Worm (Caenorhabditis elegans): ENCODE measurements around the gene exos-9.

exos-9 gene

DNA sequence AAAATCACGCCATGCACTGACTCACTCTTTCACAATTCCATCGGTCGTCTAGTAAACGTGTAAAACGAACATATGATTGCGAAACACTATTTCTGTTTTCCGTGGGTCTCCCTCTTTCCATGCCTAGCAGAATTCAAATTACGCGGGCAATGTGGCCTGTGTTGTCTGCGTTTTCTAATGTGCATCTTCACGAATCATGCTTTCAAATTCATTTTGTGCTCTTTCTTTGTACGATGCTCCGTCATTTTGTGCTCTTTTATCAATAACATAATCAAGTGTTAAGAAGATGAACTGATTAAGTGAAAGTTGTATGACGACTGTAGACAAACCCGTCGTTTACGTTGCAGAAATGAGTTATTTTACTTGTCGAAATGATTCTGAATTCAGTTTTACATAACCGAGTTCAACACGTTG is 32.0 kb downstream of the exos-9 start (continued):
- TF ChIP-seq nhr-102 (tag; optimal IDR thresholded peaks at IDR 0.05) (peak; percentile 77), Y75B8A.6 (GFP tag; IDR thresholded peaks at IDR 0.05) (no peak), rbr-2 (tag; optimal IDR thresholded peaks at IDR 0.05) (peak; percentile 19), dmd-8 (GFP tag; IDR thresholded peaks at IDR 0.05) (no peak), daf-12 (tag; optimal IDR thresholded peaks at IDR 0.05) (no peak), Y5F2A.4 (GFP tag; optimal IDR thresholded peaks at IDR 0.05) (no peak), jun-1 (tag; optimal IDR thresholded peaks at IDR 0.05) (peak; percentile 29), hif-1 (tag; optimal IDR thresholded peaks at IDR 0.05) (peak in 1 of 2 experiments; percentile 63), dmd-6 (GFP tag; IDR thresholded peaks at IDR 0.05) (peak; percentile 92), saeg-2 (GFP tag; IDR thresholded peaks at IDR 0.05) (peak; percentile 58; the same call in 1 of the 2 replicates), dve-1 (tag; optimal IDR thresholded peaks at IDR 0.05; ENCODE audit: insufficient read depth) (peak; percentile 72), daf-8 (GFP tag; IDR thresholded peaks at IDR 0.05) (no peak), php-3 (GFP tag; IDR thresholded peaks at IDR 0.05) (peak; percentile 52), mdl-1 (tag; optimal IDR thresholded peaks at IDR 0.05) (peak in 1 of 2 experiments; percentile 83), lin-1 (GFP tag; IDR thresholded peaks at IDR 0.05) (peak; percentile 67), tra-1 (GFP tag; IDR thresholded peaks at IDR 0.05) (no peak), daf-16 (GFP tag; optimal IDR thresholded peaks at IDR 0.05) (peak in 1 of 2 experiments; percentile 28), daf-16 (tag; optimal IDR thresholded peaks at IDR 0.05) (peak; percentile 92)

ce11 chrIII:7165276-7165675 is 32.6 kb downstream of the exos-9 start:
- peak; percentile 19 for TF ChIP-seq unc-130 (GFP tag; optimal IDR thresholded peaks at IDR 0.05)
- no peak for TF ChIP-seq dmd-6 (GFP tag; IDR thresholded peaks at IDR 0.05)

DNA sequence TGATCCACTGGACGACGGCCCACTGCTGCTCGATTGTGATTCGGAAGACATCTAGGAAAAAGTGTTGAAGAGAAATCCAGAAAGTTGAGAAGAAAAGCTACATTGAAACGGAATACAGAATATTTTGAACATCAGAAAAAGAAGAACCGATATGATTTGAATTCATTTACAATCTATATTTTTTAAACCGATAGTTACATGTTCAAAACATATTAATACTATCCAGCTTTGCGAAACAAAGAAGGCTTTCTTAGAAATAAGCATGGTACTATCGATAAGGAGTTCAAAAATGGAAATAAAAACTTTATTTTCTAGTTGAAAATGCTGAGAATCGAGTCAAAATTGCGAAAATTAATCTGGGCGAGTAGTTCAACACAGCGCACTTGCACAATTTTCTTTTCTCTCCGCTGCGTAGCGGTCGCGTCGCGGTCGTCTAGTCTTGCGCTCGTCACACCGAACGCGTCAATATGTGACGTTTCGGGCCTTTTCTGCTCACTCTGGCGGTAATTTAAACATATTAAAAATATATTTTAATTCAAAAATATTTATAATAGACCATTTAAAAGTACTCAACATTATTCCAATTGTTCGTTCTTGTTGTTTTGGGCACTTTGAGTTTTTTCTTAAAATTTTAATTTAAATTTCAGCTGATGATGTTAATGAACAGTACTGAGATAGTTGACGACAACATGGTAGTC is 35.7 kb downstream of the exos-9 start, which contains the start of the genes syf-2 and K04G7.1:
TSS of gene syf-2 (minus strand) at position 51 of the 698 bp plus-strand sequence.
TSS of gene K04G7.1 (plus strand) at position 648 of the 698 bp plus-strand sequence.
- TF ChIP-seq lin-13 (GFP tag; optimal IDR thresholded peaks at IDR 0.05) (peak; percentile 98), zip-2 (tag; optimal IDR thresholded peaks at IDR 0.05) (no peak), arid-1 (GFP tag; conservative IDR thresholded peaks at IDR 0.05) (peak; percentile 78), T26A8.4 (GFP tag; IDR thresholded peaks at IDR 0.05) (peak; percentile 59; the same call in 1 of the 2 replicates), daf-16 (GFP tag; optimal IDR thresholded peaks at IDR 0.05) (peak; percentile 14 to 26), daf-16 (tag; optimal IDR thresholded peaks at IDR 0.05) (peak; percentile 65), R02D3.7 (tag; optimal IDR thresholded peaks at IDR 0.05) (no peak), dve-1 (tag; optimal IDR thresholded peaks at IDR 0.05; ENCODE audit: insufficient read depth) (peak; percentile 90), lin-1 (GFP tag; IDR thresholded peaks at IDR 0.05) (peak; percentile 63), nhr-41 (GFP tag; IDR thresholded peaks at IDR 0.05) (no peak), T20F7.1 (GFP tag; optimal IDR thresholded peaks at IDR 0.05) (peak; percentile 91), zag-1 (tag; optimal IDR thresholded peaks at IDR 0.05) (peak; percentile 2), spr-3 (GFP tag; optimal IDR thresholded peaks at IDR 0.05) (no peak), F49E8.2 (tag; optimal IDR thresholded peaks at IDR 0.05; ENCODE audit: borderline replicate concordance) (peak; percentile 6), spr-1 (tag; optimal IDR thresholded peaks at IDR 0.05) (peak; percentile 23), jun-1 (tag; optimal IDR thresholded peaks at IDR 0.05) (no peak), ztf-7 (tag; optimal IDR thresholded peaks at IDR 0.05) (peak; percentile 17), ceh-44 (GFP tag; IDR thresholded peaks at IDR 0.05) (no peak), ztf-11 (tag; optimal IDR thresholded peaks at IDR 0.05) (no peak), pha-4 (GFP tag; IDR thresholded peaks at IDR 0.05) (peak; percentile 86), pha-4 (tag; optimal IDR thresholded peaks at IDR 0.05) (no peak), vab-7 (GFP tag; IDR thresholded peaks at IDR 0.05) (peak; percentile 47; the same call in 1 of the 2 replicates), lin-38 (GFP tag; IDR thresholded peaks at IDR 0.05) (peak; percentile 91), dmd-8 (GFP tag; IDR thresholded peaks at IDR 0.05) (no peak), lin-15B (tag; optimal IDR thresholded peaks at IDR 0.05) (peak; percentile 79), zfp-3 (GFP tag; conservative IDR thresholded peaks at IDR 0.05) (peak; percentile 81), attf-4 (tag; optimal IDR thresholded peaks at IDR 0.05) (no peak), nhr-28 (tag; optimal IDR thresholded peaks at IDR 0.05) (peak; percentile 76), ces-1 (GFP tag; optimal IDR thresholded peaks at IDR 0.05) (no peak), snpc-1.2 (GFP tag; IDR thresholded peaks at IDR 0.05) (no peak), mxl-3 (GFP tag; optimal IDR thresholded peaks at IDR 0.05) (peak; percentile 27), rbr-2 (tag; optimal IDR thresholded peaks at IDR 0.05) (peak; percentile 87), tra-1 (GFP tag; IDR thresholded peaks at IDR 0.05) (0 out of 2 replicates have a peak, but pooled peaks have one; percentile 57), hif-1 (tag; optimal IDR thresholded peaks at IDR 0.05) (peak in 1 of 2 experiments; percentile 79), unc-130 (GFP tag; optimal IDR thresholded peaks at IDR 0.05) (peak; percentile 76), dmd-9 (GFP tag; IDR thresholded peaks at IDR 0.05) (peak; percentile 77)

All from whole organism, L4 larva.